Worm (Caenorhabditis elegans): ENCODE data around the gene cng-1.

ce11 chrV:15069435-15069985 is 38.2 kb upstream of the cng-1 start:
- TF ChIP-seq tab-1 (GFP tag; IDR thresholded peaks at IDR 0.05) (no peak), flt-1 (GFP tag; IDR thresholded peaks at IDR 0.05) (no peak), ztf-23 (GFP tag; IDR thresholded peaks at IDR 0.05) (no peak)

All from whole organism, midembryonic.